Fruit fly (Drosophila melanogaster): Measurements from ENCODE around the gene CG32407.

Gene CG32407

DNA sequence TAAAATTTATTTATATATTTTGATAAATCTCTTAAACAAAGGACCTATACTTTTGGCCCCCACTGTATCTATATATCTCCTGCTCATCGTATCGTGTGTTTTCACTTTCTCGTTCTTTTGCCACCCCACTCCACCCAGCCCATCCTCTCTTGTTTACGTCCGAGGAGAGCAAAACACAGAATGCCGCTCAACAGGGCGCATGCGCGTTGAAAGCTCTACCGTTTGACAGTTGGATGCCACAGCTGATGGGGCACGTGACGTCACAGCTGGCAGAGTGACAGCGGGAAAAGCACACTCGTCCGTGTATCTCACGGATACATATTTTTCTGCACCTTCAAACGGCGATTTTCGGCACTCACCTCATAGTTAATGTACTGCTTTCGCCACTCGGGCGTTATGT lies 1.1 kb upstream of the CG32407 start (continued):
- TF ChIP-seq CG14860 (GFP tag; IDR thresholded peaks at IDR 0.05; ENCODE audit: partially characterized antibody) (no peak), CG3281 (GFP tag; optimal IDR thresholded peaks at IDR 0.05) (no peak), C15 (GFP tag; IDR thresholded peaks at IDR 0.05) (no peak), CG11696 (GFP tag; IDR thresholded peaks at IDR 0.05) (peak; percentile 47), Pdp1 (GFP tag; optimal IDR thresholded peaks at IDR 0.05) (no peak), sna (GFP tag; IDR thresholded peaks at IDR 0.05; ENCODE audit: partially characterized antibody) (no peak), cg (GFP tag; optimal IDR thresholded peaks at IDR 0.05) (no peak), CG9727 (GFP tag; optimal IDR thresholded peaks at IDR 0.05) (no peak), nmo (GFP tag; optimal IDR thresholded peaks at IDR 0.05) (no peak), slp2 (GFP tag; optimal IDR thresholded peaks at IDR 0.05) (no peak), GATAe (GFP tag; conservative IDR thresholded peaks at IDR 0.05) (no peak), knrl (GFP tag; IDR thresholded peaks at IDR 0.05; ENCODE audit: partially characterized antibody) (peak; percentile 23; the same call in 1 of the 3 replicates), fd96Cb (tag; optimal IDR thresholded peaks at IDR 0.05) (no peak), CG13296 (GFP tag; optimal IDR thresholded peaks at IDR 0.05) (no peak), CG2678 (tag; optimal IDR thresholded peaks at IDR 0.05) (no peak), Trl (optimal IDR thresholded peaks at IDR 0.05) (peak in 1 of 2 experiments; percentile 17), Trl (GFP tag; optimal IDR thresholded peaks at IDR 0.05) (no peak), lbe (GFP tag; optimal IDR thresholded peaks at IDR 0.05) (no peak), B-H1 (GFP tag; IDR thresholded peaks at IDR 0.05) (no peak), psq (GFP tag; optimal IDR thresholded peaks at IDR 0.05) (peak; percentile 64), stwl (tag; optimal IDR thresholded peaks at IDR 0.05) (no peak), ssp (GFP tag; IDR thresholded peaks at IDR 0.05) (no peak), Sry-β (GFP tag; optimal IDR thresholded peaks at IDR 0.05) (no peak), YL-1 (GFP tag; optimal IDR thresholded peaks at IDR 0.05) (peak; percentile 35), E2f1 (GFP tag; IDR thresholded peaks at IDR 0.05) (no peak), unc-4 (GFP tag; IDR thresholded peaks at IDR 0.05; ENCODE audit: partially characterized antibody) (0 out of 2 replicates have a peak, but pooled peaks have one; percentile 34), CG10209 (GFP tag; optimal IDR thresholded peaks at IDR 0.05) (no peak), HLH4C (GFP tag; IDR thresholded peaks at IDR 0.05; ENCODE audit: partially characterized antibody) (no peak), CG14050 (GFP tag; IDR thresholded peaks at IDR 0.05) (no peak), CG1602 (GFP tag; optimal IDR thresholded peaks at IDR 0.05) (no peak), lmd (GFP tag; IDR thresholded peaks at IDR 0.05) (no peak), CG10147 (GFP tag; optimal IDR thresholded peaks at IDR 0.05) (no peak), bbx (GFP tag; IDR thresholded peaks at IDR 0.05; ENCODE audit: partially characterized antibody) (no peak), Oli (tag; optimal IDR thresholded peaks at IDR 0.05) (peak; percentile 4), hkb (optimal IDR thresholded peaks at IDR 0.05) (no peak), hkb (GFP tag; IDR thresholded peaks at IDR 0.05) (peak; percentile 42; the same call in 1 of the 2 replicates), CG10654 (GFP tag; optimal IDR thresholded peaks at IDR 0.05) (no peak), CrebB (tag; optimal IDR thresholded peaks at IDR 0.05) (no peak), Rx (GFP tag; IDR thresholded peaks at IDR 0.05) (no peak)

dm6 chr3L:5921216-5921615 lies 639 bp upstream of the CG32407 start, which contains the start of gene PXo:
PXo (minus strand) TSS chr3L:5921316.
- TF ChIP-seq CG1792 (GFP tag; optimal IDR thresholded peaks at IDR 0.05) (no peak), ken (GFP tag; IDR thresholded peaks at IDR 0.05) (no peak), H15 (GFP tag; IDR thresholded peaks at IDR 0.05) (no peak), Sry-β (GFP tag; optimal IDR thresholded peaks at IDR 0.05) (no peak), crol (GFP tag; IDR thresholded peaks at IDR 0.05) (peak; percentile 67), Optix (GFP tag; IDR thresholded peaks at IDR 0.05) (no peak), ttk (GFP tag; IDR thresholded peaks at IDR 0.05) (no peak), CG7928 (GFP tag; optimal IDR thresholded peaks at IDR 0.05) (no peak), stwl (tag; optimal IDR thresholded peaks at IDR 0.05) (no peak), sug (tag; optimal IDR thresholded peaks at IDR 0.05) (no peak), pita (GFP tag; optimal IDR thresholded peaks at IDR 0.05) (no peak), Tbp (GFP tag; optimal IDR thresholded peaks at IDR 0.05) (no peak), CG32532 (GFP tag; IDR thresholded peaks at IDR 0.05) (no peak), CG1024 (GFP tag; IDR thresholded peaks at IDR 0.05) (no peak), MESR4 (GFP tag; optimal IDR thresholded peaks at IDR 0.05) (peak; percentile 1), crp (GFP tag; optimal IDR thresholded peaks at IDR 0.05) (peak in 1 of 2 experiments; percentile 31), Poxn (GFP tag; IDR thresholded peaks at IDR 0.05) (no peak)

All from whole organism, embryonic.